Fruit fly (Drosophila melanogaster) whole organism, embryonic: ENCODE measurements around the gene Mad.

Experiments used
- Adf1 ChIP-seq: fragments of 200-800 bp; sonication (Bioruptor generic); IDR thresholded peaks from 2 replicates; pipeline ENCODE4 v1.3.6; 2022; ENCODE audit warnings: missing biosample characterization, missing genetic modification characterization
- Atf-2 ChIP-seq: fragments of 200-800 bp; sonication (Bioruptor generic); optimal IDR thresholded peaks from 2 replicates; lab custom pipeline; 2016; ENCODE audit warnings: missing biosample characterization, missing genetic modification characterization
- B-H1 ChIP-seq: fragments of 200-800 bp; sonication (Bioruptor generic); IDR thresholded peaks from 3 replicates; pipeline ENCODE4 v1.3.6; 2022; ENCODE audit warnings: missing biosample characterization, missing genetic modification characterization
- CG10274 ChIP-seq: fragments of 200-800 bp; sonication (Bioruptor generic); optimal IDR thresholded peaks from 3 replicates; lab custom pipeline; 2017; ENCODE audit warnings: missing biosample characterization, mild to moderate bottlenecking, missing genetic modification characterization
- CG11093 ChIP-seq: fragments of 200-800 bp; sonication (Bioruptor generic); IDR thresholded peaks from 3 replicates; pipeline ENCODE4 v1.3.6; 2022; ENCODE audit warnings: missing biosample characterization, missing genetic modification characterization
- CG11398 ChIP-seq: fragments of 200-800 bp; sonication (Bioruptor generic); optimal IDR thresholded peaks from 2 replicates; lab custom pipeline; 2016; ENCODE audit warnings: missing biosample characterization, missing genetic modification characterization
- CG11696 ChIP-seq: fragments of 200-800 bp; sonication (Bioruptor generic); IDR thresholded peaks from 2 replicates; pipeline ENCODE4 v1.3.6; 2022; ENCODE audit warnings: missing biosample characterization, missing genetic modification characterization
- CG12236 ChIP-seq: fragments of 200-800 bp; sonication (Bioruptor generic); optimal IDR thresholded peaks from 2 replicates; lab custom pipeline; 2016; ENCODE audit warnings: missing biosample characterization, missing genetic modification characterization
- CG12391 ChIP-seq: fragments of 200-800 bp; sonication (Bioruptor generic); optimal IDR thresholded peaks from 3 replicates; lab custom pipeline; 2018; ENCODE audit warnings: missing biosample characterization, mild to moderate bottlenecking, missing genetic modification characterization, moderate library complexity
- CG15011 ChIP-seq: fragments of 200-800 bp; sonication (Bioruptor generic); optimal IDR thresholded peaks from 3 replicates; lab custom pipeline; 2018; ENCODE audit warnings: missing biosample characterization, mild to moderate bottlenecking, missing genetic modification characterization
- CG15073 ChIP-seq: fragments of 200-800 bp; sonication (Bioruptor generic); optimal IDR thresholded peaks from 2 replicates; lab custom pipeline; 2016; ENCODE audit warnings: missing biosample characterization, missing genetic modification characterization
- CG15514 ChIP-seq: fragments of 200-800 bp; sonication (Bioruptor generic); optimal IDR thresholded peaks from 3 replicates; lab custom pipeline; 2017; ENCODE audit warnings: missing biosample characterization, missing genetic modification characterization, mild to moderate bottlenecking, moderate library complexity, missing genetic modification reagents
- CG1603 ChIP-seq: fragments of 200-800 bp; sonication (Bioruptor generic); optimal IDR thresholded peaks from 2 replicates; lab custom pipeline; 2019; ENCODE audit warnings: missing biosample characterization, mild to moderate bottlenecking, missing genetic modification characterization, moderate library complexity
- CG16813 ChIP-seq: fragments of 200-800 bp; sonication (Bioruptor generic); IDR thresholded peaks from 3 replicates; pipeline ENCODE4 v1.3.6; 2022; ENCODE audit warnings: missing biosample characterization, missing genetic modification characterization; ENCODE audit not compliant: partially characterized antibody
- CG2199 ChIP-seq: fragments of 200-800 bp; sonication (Bioruptor generic); IDR thresholded peaks from 3 replicates; pipeline ENCODE4 v1.3.6; 2022; ENCODE audit warnings: missing biosample characterization, missing genetic modification characterization
- CG2889 ChIP-seq: fragments of 200-800 bp; sonication (Bioruptor generic); IDR thresholded peaks from 3 replicates; pipeline ENCODE4 v1.3.6; 2022; ENCODE audit warnings: missing biosample characterization, missing genetic modification characterization
- CG30403 ChIP-seq: fragments of 200-800 bp; sonication (Bioruptor generic); optimal IDR thresholded peaks from 3 replicates; lab custom pipeline; 2016; ENCODE audit warnings: missing biosample characterization, missing genetic modification characterization
- CG30431 ChIP-seq: fragments of 200-800 bp; sonication (Bioruptor generic); optimal IDR thresholded peaks from 2 replicates; lab custom pipeline; 2017; ENCODE audit warnings: missing biosample characterization, missing genetic modification characterization
- CG42726 ChIP-seq: fragments of 200-800 bp; sonication (Bioruptor generic); IDR thresholded peaks from 2 replicates; pipeline ENCODE4 v1.3.6; 2022; ENCODE audit warnings: missing biosample characterization, missing genetic modification characterization; ENCODE audit not compliant: partially characterized antibody
- CG4328 ChIP-seq: fragments of 200-800 bp; sonication (Bioruptor generic); optimal IDR thresholded peaks from 3 replicates; lab custom pipeline; 2017; ENCODE audit warnings: missing biosample characterization, missing genetic modification reagents, missing genetic modification characterization
- CG6175 ChIP-seq: fragments of 200-800 bp; sonication (Bioruptor generic); IDR thresholded peaks from 3 replicates; pipeline ENCODE4 v1.3.6; 2022; ENCODE audit warnings: missing biosample characterization, missing genetic modification characterization
- CG6654 ChIP-seq: fragments of 200-800 bp; sonication (Bioruptor generic); optimal IDR thresholded peaks from 2 replicates; lab custom pipeline; 2017; ENCODE audit warnings: missing biosample characterization, mild to moderate bottlenecking, missing genetic modification characterization
- CG8924 ChIP-seq: fragments of 200-800 bp; optimal IDR thresholded peaks from 3 replicates; lab custom pipeline; 2019; ENCODE audit warnings: missing biosample characterization, mild to moderate bottlenecking, missing genetic modification characterization, moderate library complexity
- CrebB ChIP-seq: fragments of 200-800 bp; sonication (Bioruptor generic); optimal IDR thresholded peaks from 3 replicates; lab custom pipeline; 2018; ENCODE audit warnings: missing biosample characterization, mild to moderate bottlenecking, missing genetic modification characterization
- D ChIP-seq, 2 experiments: fragments of 200-800 bp in 1 of 2; fragments of >200 bp in 1 of 2; sonication (Bioruptor generic) in 1 of 2; optimal IDR thresholded peaks; 2 replicates in 1 of 2; 3 replicates in 1 of 2; lab custom pipeline; 2017; ENCODE audit warnings: mild to moderate bottlenecking in 1 of 2, missing biosample characterization in 1 of 2, missing genetic modification characterization in 1 of 2, missing genetic modification reagents in 1 of 2
- Dref ChIP-seq: fragments of 200-800 bp; sonication (Bioruptor generic); IDR thresholded peaks from 2 replicates; pipeline ENCODE4 v1.3.6; 2022; ENCODE audit warnings: missing biosample characterization, missing genetic modification characterization
- Gsc ChIP-seq: fragments of 200-800 bp; sonication (Bioruptor generic); IDR thresholded peaks from 2 replicates; pipeline ENCODE4 v1.3.6; 2022; ENCODE audit warnings: missing biosample characterization, missing genetic modification characterization
- HHEX ChIP-seq: fragments of 200-800 bp; sonication (Bioruptor generic); optimal IDR thresholded peaks from 3 replicates; lab custom pipeline; 2017; ENCODE audit warnings: missing biosample characterization, mild to moderate bottlenecking, missing genetic modification characterization, missing genetic modification reagents
- HmgD ChIP-seq: fragments of 200-800 bp; sonication (Bioruptor generic); optimal IDR thresholded peaks from 3 replicates; lab custom pipeline; 2016; ENCODE audit warnings: missing biosample characterization, missing genetic modification characterization
- MTF-1 ChIP-seq: fragments of 200-800 bp; sonication (Bioruptor generic); optimal IDR thresholded peaks from 2 replicates; lab custom pipeline; 2018; ENCODE audit warnings: missing biosample characterization, mild to moderate bottlenecking, missing genetic modification characterization, borderline replicate concordance
- Med ChIP-seq: fragments of 200-800 bp; sonication (Bioruptor generic); peaks from one replicate; lab custom pipeline; 2016; ENCODE audit warnings: missing biosample characterization, missing genetic modification characterization, mild to moderate bottlenecking, inconsistent platforms, moderate library complexity
- NC2β ChIP-seq: fragments of 200-800 bp; sonication (Bioruptor generic); optimal IDR thresholded peaks from 2 replicates; lab custom pipeline; 2016; ENCODE audit warnings: missing biosample characterization, missing genetic modification characterization
- NK7.1 ChIP-seq: fragments of 200-800 bp; sonication (Bioruptor generic); optimal IDR thresholded peaks from 3 replicates; lab custom pipeline; 2016; ENCODE audit warnings: missing biosample characterization, missing genetic modification characterization
- Optix ChIP-seq: fragments of 200-800 bp; sonication (Bioruptor generic); IDR thresholded peaks from 3 replicates; pipeline ENCODE4 v1.3.6; 2022; ENCODE audit warnings: missing biosample characterization, missing genetic modification characterization
- Vsx1 ChIP-seq: fragments of 200-800 bp; sonication (Bioruptor generic); optimal IDR thresholded peaks from 2 replicates; lab custom pipeline; 2017; ENCODE audit warnings: missing biosample characterization, mild to moderate bottlenecking, missing genetic modification characterization, missing genetic modification reagents
- al ChIP-seq: fragments of 200-800 bp; sonication (Bioruptor generic); IDR thresholded peaks from 2 replicates; pipeline ENCODE4 v1.3.6; 2022; ENCODE audit warnings: missing biosample characterization, missing genetic modification characterization
- crp ChIP-seq, 2 experiments: fragments of 200-800 bp; sonication (Bioruptor generic); optimal IDR thresholded peaks; 2 replicates in 1 of 2; 3 replicates in 1 of 2; lab custom pipeline; 2017; ENCODE audit warnings: missing biosample characterization in 2 of 2, missing genetic modification characterization in 2 of 2, mild to moderate bottlenecking in 1 of 2, moderate library complexity in 1 of 2
- dmrt11E ChIP-seq: fragments of 200-800 bp; sonication (Bioruptor generic); optimal IDR thresholded peaks from 3 replicates; lab custom pipeline; 2018; ENCODE audit warnings: missing biosample characterization, mild to moderate bottlenecking, missing genetic modification characterization, moderate library complexity
- gcm2 ChIP-seq: fragments of 200-800 bp; sonication (Bioruptor generic); optimal IDR thresholded peaks from 2 replicates; lab custom pipeline; 2016; ENCODE audit warnings: missing biosample characterization, missing genetic modification characterization
- grau ChIP-seq: fragments of 200-800 bp; optimal IDR thresholded peaks from 3 replicates; lab custom pipeline; 2019; ENCODE audit warnings: missing biosample characterization, mild to moderate bottlenecking, missing genetic modification characterization, moderate library complexity
- insv ChIP-seq, 2 experiments: fragments of 200-800 bp; sonication (Bioruptor generic); optimal IDR thresholded peaks; 3 replicates each; lab custom pipeline; 2016 to 2018; ENCODE audit warnings: missing biosample characterization in 2 of 2, missing genetic modification characterization in 2 of 2
- kay ChIP-seq: fragments of 200-800 bp; sonication (Bioruptor generic); optimal IDR thresholded peaks from 2 replicates; lab custom pipeline; 2016; ENCODE audit warnings: missing biosample characterization, missing genetic modification characterization
- klu ChIP-seq: fragments of 200-800 bp; sonication (Bioruptor generic); IDR thresholded peaks from 2 replicates; pipeline ENCODE4 v1.3.6; 2022; ENCODE audit warnings: missing biosample characterization, missing genetic modification characterization
- lab ChIP-seq: fragments of 200-800 bp; sonication (Bioruptor generic); optimal IDR thresholded peaks from 3 replicates; lab custom pipeline; 2017; ENCODE audit warnings: missing biosample characterization, missing genetic modification characterization, mild to moderate bottlenecking, moderate library complexity, missing genetic modification reagents
- luna ChIP-seq: fragments of 200-800 bp; sonication (Bioruptor generic); optimal IDR thresholded peaks from 2 replicates; lab custom pipeline; 2016; ENCODE audit warnings: missing biosample characterization, missing genetic modification characterization
- psq ChIP-seq: fragments of 200-800 bp; sonication (Bioruptor generic); optimal IDR thresholded peaks from 2 replicates; lab custom pipeline; 2017; ENCODE audit warnings: missing biosample characterization, missing genetic modification characterization
- sim ChIP-seq: fragments of 200-800 bp; sonication (Bioruptor generic); IDR thresholded peaks from 2 replicates; pipeline ENCODE4 v1.3.6; 2022; ENCODE audit warnings: missing biosample characterization, missing genetic modification characterization
- tgo ChIP-seq: fragments of 200-800 bp; sonication (Bioruptor generic); IDR thresholded peaks from 3 replicates; pipeline ENCODE4 v1.3.6; 2022; ENCODE audit warnings: missing biosample characterization, missing genetic modification characterization
- tna ChIP-seq: fragments of 200-800 bp; sonication (Bioruptor generic); IDR thresholded peaks from 2 replicates; pipeline ENCODE4 v1.3.6; 2022; ENCODE audit warnings: missing biosample characterization, missing genetic modification characterization; ENCODE audit not compliant: partially characterized antibody
- wor ChIP-seq: fragments of 200-800 bp; sonication (Bioruptor generic); IDR thresholded peaks from 2 replicates; pipeline ENCODE4 v1.3.6; 2022; ENCODE audit warnings: missing biosample characterization, missing genetic modification characterization
- zen2 ChIP-seq: fragments of 200-800 bp; sonication (Bioruptor generic); IDR thresholded peaks from 3 replicates; pipeline ENCODE4 v1.3.6; 2022; ENCODE audit warnings: missing biosample characterization, missing genetic modification characterization; ENCODE audit not compliant: partially characterized antibody

The Mad gene

dm6 chr2L:3144709-3145108 lies 14.7 kb downstream of the Mad start, which contains the start of gene toc (continued):
- peak; percentile 84 for TF ChIP-seq zen2 (GFP tag; lab: Robert Waterston, UW)
- TF ChIP-seq CG11093 (GFP tag; lab: Robert Waterston, UW) = no peak
- peak; percentile 86 for TF ChIP-seq tna (GFP tag; lab: Robert Waterston, UW)
- TF ChIP-seq CG1603 (tag; lab: Kevin White, UChicago) = peak; percentile 73
- no peak for TF ChIP-seq D (optimal IDR thresholded peaks at IDR 0.05; lab: Kevin White, UChicago)
- TF ChIP-seq D (GFP tag; optimal IDR thresholded peaks at IDR 0.05; lab: Kevin White, UChicago) = no peak
- no peak for TF ChIP-seq insv (GFP tag; optimal IDR thresholded peaks at IDR 0.05; lab: Kevin White, UChicago)
- TF ChIP-seq wor (GFP tag; lab: Robert Waterston, UW) = no peak
- no peak for TF ChIP-seq crp (GFP tag; optimal IDR thresholded peaks at IDR 0.05; lab: Kevin White, UChicago)
- TF ChIP-seq CG2889 (GFP tag; lab: Robert Waterston, UW) = no peak
- TF ChIP-seq psq (GFP tag; lab: Kevin White, UChicago) = no peak
- no peak for TF ChIP-seq Atf-2 (GFP tag; lab: Kevin White, UChicago)
- TF ChIP-seq CG4328 = no peak
- TF ChIP-seq dmrt11E (tag; lab: Kevin White, UChicago) = no peak
- no peak for TF ChIP-seq Vsx1 (GFP tag; lab: Kevin White, UChicago)
- no peak for TF ChIP-seq CG8924 (tag; lab: Kevin White, UChicago)
- TF ChIP-seq klu (GFP tag; lab: Robert Waterston, UW) = no peak
- no peak for TF ChIP-seq lab (GFP tag; lab: Kevin White, UChicago)
- TF ChIP-seq tgo (GFP tag; lab: Robert Waterston, UW) = no peak
- TF ChIP-seq CG15514 = peak; percentile 97
- no peak for TF ChIP-seq CG6654 (GFP tag; lab: Kevin White, UChicago)
- peak; percentile 91 for TF ChIP-seq Dref (GFP tag; lab: Robert Waterston, UW)
- no peak for TF ChIP-seq NC2β (GFP tag; lab: Kevin White, UChicago)
- TF ChIP-seq CG2199 (GFP tag; lab: Robert Waterston, UW) = peak; percentile 12; the same call in 1 of the 3 replicates
- TF ChIP-seq CrebB (tag; lab: Kevin White, UChicago) = peak; percentile 39
- TF ChIP-seq CG30431 (GFP tag; lab: Kevin White, UChicago) = no peak
- TF ChIP-seq CG15073 (GFP tag; lab: Kevin White, UChicago) = no peak
- TF ChIP-seq CG10274 (GFP tag; lab: Kevin White, UChicago) = no peak
- no peak for TF ChIP-seq B-H1 (GFP tag; lab: Robert Waterston, UW)
- peak; percentile 88 for TF ChIP-seq CG42726 (GFP tag; lab: Robert Waterston, UW)
- TF ChIP-seq CG12236 (GFP tag; lab: Kevin White, UChicago) = no peak
- peak; percentile 24 for TF ChIP-seq HmgD
- TF ChIP-seq HHEX (GFP tag; lab: Kevin White, UChicago) = no peak
- TF ChIP-seq kay (GFP tag; lab: Kevin White, UChicago) = no peak
- TF ChIP-seq CG16813 = peak; percentile 85
- no peak for TF ChIP-seq Adf1 (GFP tag; lab: Robert Waterston, UW)
- TF ChIP-seq CG6175 (GFP tag; lab: Robert Waterston, UW) = no peak
- no peak for TF ChIP-seq Gsc (GFP tag; lab: Robert Waterston, UW)
- TF ChIP-seq gcm2 (GFP tag; lab: Kevin White, UChicago) = no peak
- no peak for TF ChIP-seq CG11398 (GFP tag; lab: Kevin White, UChicago)
- TF ChIP-seq CG30403 = no peak
- peak; percentile 85 for TF ChIP-seq Med
- TF ChIP-seq luna (GFP tag; lab: Kevin White, UChicago) = no peak
- no peak for TF ChIP-seq NK7.1 (GFP tag; lab: Kevin White, UChicago)
- no peak for TF ChIP-seq al (GFP tag; lab: Robert Waterston, UW)
- TF ChIP-seq sim = no peak
- TF ChIP-seq Optix (GFP tag; lab: Robert Waterston, UW) = no peak
- no peak for TF ChIP-seq MTF-1
- TF ChIP-seq grau (tag; lab: Kevin White, UChicago) = no peak
- TF ChIP-seq CG15011 (GFP tag; lab: Kevin White, UChicago) = no peak
- no peak for TF ChIP-seq CG11696 (GFP tag; lab: Robert Waterston, UW)
- TF ChIP-seq CG12391 (tag; lab: Kevin White, UChicago) = peak; percentile 21
